Worm (Caenorhabditis elegans): ENCODE measurements around the gene col-10.

DNA sequence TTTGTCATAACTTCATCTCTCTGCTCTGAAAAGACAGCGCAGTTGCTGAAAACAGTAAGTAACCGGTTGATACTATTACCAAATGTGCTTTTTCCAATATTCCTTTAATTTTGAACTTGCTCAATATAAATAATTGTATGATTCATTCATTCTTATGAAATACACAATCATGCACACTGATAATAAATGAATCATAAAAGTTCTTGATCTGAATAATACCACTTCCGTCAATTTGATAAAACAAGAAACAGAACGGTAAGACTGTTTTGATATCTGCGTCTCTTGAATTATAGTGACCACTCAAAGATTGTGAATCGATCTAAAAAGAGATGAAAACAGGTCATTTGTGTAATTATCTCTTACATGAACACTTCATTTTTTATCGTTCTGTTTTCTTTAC, 38.8 kb downstream of the col-10 start, which contains the start of gene F21C10.4:
- TF ChIP-seq pha-4 (GFP tag; IDR thresholded peaks at IDR 0.05), result no peak
- TF ChIP-seq pha-4 (tag; optimal IDR thresholded peaks at IDR 0.05), result no peak
- no peak for TF ChIP-seq ceh-20 (GFP tag; IDR thresholded peaks at IDR 0.05)
- TF ChIP-seq lin-13 (GFP tag; optimal IDR thresholded peaks at IDR 0.05), result no peak
- no peak for TF ChIP-seq unc-62 (GFP tag; optimal IDR thresholded peaks at IDR 0.05 in 1 of 2)
- no peak for TF ChIP-seq unc-62 (tag; optimal IDR thresholded peaks at IDR 0.05)
- no peak for TF ChIP-seq ceh-32 (tag; optimal IDR thresholded peaks at IDR 0.05; ENCODE audit: poor library complexity)
- no peak for TF ChIP-seq nhr-102 (tag; optimal IDR thresholded peaks at IDR 0.05)
- TF ChIP-seq fkh-10 (GFP tag; optimal IDR thresholded peaks at IDR 0.05), result no peak
- no peak for TF ChIP-seq sdz-12 (GFP tag; optimal IDR thresholded peaks at IDR 0.05)
- no peak for TF ChIP-seq nhr-77 (tag; optimal IDR thresholded peaks at IDR 0.05)
- TF ChIP-seq dmd-9 (GFP tag; IDR thresholded peaks at IDR 0.05), result no peak
- TF ChIP-seq tra-1 (GFP tag; IDR thresholded peaks at IDR 0.05), result no peak
- TF ChIP-seq cey-2 (tag; optimal IDR thresholded peaks at IDR 0.05; ENCODE audit: borderline replicate concordance, insufficient read depth), result no peak
